Worm (Caenorhabditis elegans): Measurements from ENCODE around the gene F09F9.2.

F09F9.2 gene

ce11 chrX:4075934-4076333 lies 35.3 kb downstream of the F09F9.2 start:
- TF ChIP-seq B0310.2 (tag; optimal IDR thresholded peaks at IDR 0.05) = no peak
- no peak for TF ChIP-seq hmg-4 (GFP tag; optimal IDR thresholded peaks at IDR 0.05)
- no peak for TF ChIP-seq tbx-37 (GFP tag; conservative IDR thresholded peaks at IDR 0.05)
- no peak for TF ChIP-seq flt-1 (GFP tag; IDR thresholded peaks at IDR 0.05)
- TF ChIP-seq ama-1 (optimal IDR thresholded peaks at IDR 0.05) = no peak
- no peak for TF ChIP-seq ets-7 (tag; optimal IDR thresholded peaks at IDR 0.05)
- no peak for TF ChIP-seq ceh-36 (tag; optimal IDR thresholded peaks at IDR 0.05)
- TF ChIP-seq hmbx-1 (tag; optimal IDR thresholded peaks at IDR 0.05) = no peak

ce11 chrX:4072501-4072900 lies 38.7 kb downstream of the F09F9.2 start:
- TF ChIP-seq tbx-11 (GFP tag; IDR thresholded peaks at IDR 0.05) (no peak), flt-1 (GFP tag; IDR thresholded peaks at IDR 0.05) (no peak), sea-1 (GFP tag; conservative IDR thresholded peaks at IDR 0.05) (no peak), tbx-37 (GFP tag; conservative IDR thresholded peaks at IDR 0.05) (no peak), pes-1 (GFP tag; IDR thresholded peaks at IDR 0.05) (no peak), F13C5.2 (tag; optimal IDR thresholded peaks at IDR 0.05) (no peak)

- no peak for TF ChIP-seq flt-1 (GFP tag; IDR thresholded peaks at IDR 0.05)
- TF ChIP-seq F13C5.2 (tag; optimal IDR thresholded peaks at IDR 0.05) = no peak
- TF ChIP-seq scrt-1 (GFP tag; IDR thresholded peaks at IDR 0.05) = no peak
- no peak for TF ChIP-seq B0310.2 (tag; optimal IDR thresholded peaks at IDR 0.05)
- no peak for TF ChIP-seq sea-1 (GFP tag; conservative IDR thresholded peaks at IDR 0.05)
- no peak for TF ChIP-seq ama-1 (optimal IDR thresholded peaks at IDR 0.05)
- TF ChIP-seq aly-1 (tag; optimal IDR thresholded peaks at IDR 0.05) = no peak
- TF ChIP-seq ceh-36 (tag; optimal IDR thresholded peaks at IDR 0.05) = no peak
- no peak for TF ChIP-seq tra-4 (tag; optimal IDR thresholded peaks at IDR 0.05)
- no peak for TF ChIP-seq hnd-1 (tag; optimal IDR thresholded peaks at IDR 0.05)
- no peak for TF ChIP-seq ceh-13 (GFP tag; optimal IDR thresholded peaks at IDR 0.05)
- no peak for TF ChIP-seq hmbx-1 (tag; optimal IDR thresholded peaks at IDR 0.05)
- TF ChIP-seq tbx-11 (GFP tag; IDR thresholded peaks at IDR 0.05) = no peak
- no peak for TF ChIP-seq hmg-4 (GFP tag; optimal IDR thresholded peaks at IDR 0.05)
Measured at ce11 chrX:4068180-4068579, 43.1 kb downstream of the F09F9.2 start.

- no peak for TF ChIP-seq scrt-1 (GFP tag; IDR thresholded peaks at IDR 0.05)
- TF ChIP-seq aly-1 (tag; optimal IDR thresholded peaks at IDR 0.05) = no peak
- TF ChIP-seq ama-1 (optimal IDR thresholded peaks at IDR 0.05) = no peak
- no peak for TF ChIP-seq tbx-11 (GFP tag; IDR thresholded peaks at IDR 0.05)
- TF ChIP-seq pes-1 (GFP tag; IDR thresholded peaks at IDR 0.05) = no peak
- no peak for TF ChIP-seq B0310.2 (tag; optimal IDR thresholded peaks at IDR 0.05)
- TF ChIP-seq flt-1 (GFP tag; IDR thresholded peaks at IDR 0.05) = no peak
- no peak for TF ChIP-seq hmg-4 (GFP tag; optimal IDR thresholded peaks at IDR 0.05)
- no peak for TF ChIP-seq hmbx-1 (tag; optimal IDR thresholded peaks at IDR 0.05)
- no peak for TF ChIP-seq ets-7 (tag; optimal IDR thresholded peaks at IDR 0.05)
- no peak for TF ChIP-seq hnd-1 (tag; optimal IDR thresholded peaks at IDR 0.05)
- TF ChIP-seq tra-4 (tag; optimal IDR thresholded peaks at IDR 0.05) = no peak
- TF ChIP-seq ceh-13 (GFP tag; optimal IDR thresholded peaks at IDR 0.05) = no peak
Measured at ce11 chrX:4061968-4062367, 49.3 kb downstream of the F09F9.2 start.

Measured in whole organism, early embryonic.